Fruit fly (Drosophila melanogaster) whole organism, embryonic: ENCODE data around the gene CG17625.
A peak's percentile ranks its signal among the peaks of the same experiment; 100 is the strongest.

ENCODE experiments used
- ATbp ChIP-seq: fragments of 200-800 bp; sonication (Bioruptor generic); optimal IDR thresholded peaks from 2 replicates; lab custom pipeline; 2017; ENCODE audit warnings: missing biosample characterization, mild to moderate bottlenecking, missing genetic modification characterization, missing genetic modification reagents
- CG10654 ChIP-seq: fragments of 200-800 bp; sonication (Bioruptor generic); optimal IDR thresholded peaks from 2 replicates; lab custom pipeline; 2016; ENCODE audit warnings: missing biosample characterization, missing genetic modification characterization
- CG11247 ChIP-seq: fragments of 200-800 bp; sonication (Bioruptor generic); IDR thresholded peaks from 2 replicates; pipeline ENCODE4 v1.3.6; 2022; ENCODE audit warnings: missing biosample characterization, missing genetic modification characterization
- CG11398 ChIP-seq: fragments of 200-800 bp; sonication (Bioruptor generic); optimal IDR thresholded peaks from 2 replicates; lab custom pipeline; 2016; ENCODE audit warnings: missing biosample characterization, missing genetic modification characterization
- CG11695 ChIP-seq: fragments of 200-800 bp; sonication (Bioruptor generic); IDR thresholded peaks from 3 replicates; pipeline ENCODE4 v1.3.6; 2022; ENCODE audit warnings: missing biosample characterization, missing genetic modification characterization
- CG12942 ChIP-seq: fragments of 200-800 bp; sonication (Bioruptor generic); optimal IDR thresholded peaks from 3 replicates; lab custom pipeline; 2016; ENCODE audit warnings: missing biosample characterization, missing genetic modification characterization
- CG13287 ChIP-seq: fragments of 200-800 bp; sonication (Bioruptor generic); IDR thresholded peaks from 2 replicates; pipeline ENCODE4 v1.3.6; 2022; ENCODE audit warnings: missing biosample characterization, missing genetic modification characterization; ENCODE audit not compliant: partially characterized antibody
- CG13624 ChIP-seq: fragments of 200-800 bp; sonication (Bioruptor generic); optimal IDR thresholded peaks from 2 replicates; lab custom pipeline; 2016; ENCODE audit warnings: missing biosample characterization, missing genetic modification characterization
- CG14441 ChIP-seq: fragments of 200-800 bp; sonication (Bioruptor generic); IDR thresholded peaks from 2 replicates; pipeline ENCODE4 v1.3.6; 2022; ENCODE audit warnings: missing biosample characterization, missing genetic modification characterization
- CG1603 ChIP-seq: fragments of 200-800 bp; sonication (Bioruptor generic); optimal IDR thresholded peaks from 2 replicates; lab custom pipeline; 2019; ENCODE audit warnings: missing biosample characterization, mild to moderate bottlenecking, missing genetic modification characterization, moderate library complexity
- CG17361 ChIP-seq: fragments of 200-800 bp; sonication (Bioruptor generic); IDR thresholded peaks from 3 replicates; pipeline ENCODE4 v1.3.6; 2022; ENCODE audit warnings: missing biosample characterization, missing genetic modification characterization
- CG17612 ChIP-seq: fragments of 200-800 bp; sonication (Bioruptor generic); IDR thresholded peaks from 2 replicates; pipeline ENCODE4 v1.3.6; 2022; ENCODE audit warnings: missing biosample characterization, missing genetic modification characterization
- CG30020 ChIP-seq: fragments of 200-800 bp; optimal IDR thresholded peaks from 2 replicates; lab custom pipeline; 2019; ENCODE audit warnings: missing biosample characterization, mild to moderate bottlenecking, missing genetic modification characterization, moderate library complexity
- CG31365 ChIP-seq: fragments of 200-800 bp; sonication (Bioruptor generic); optimal IDR thresholded peaks from 2 replicates; lab custom pipeline; 2018; ENCODE audit warnings: missing biosample characterization, mild to moderate bottlenecking, missing genetic modification characterization
- CG32532 ChIP-seq: fragments of 200-800 bp; sonication (Bioruptor generic); IDR thresholded peaks from 2 replicates; pipeline ENCODE4 v1.3.6; 2022; ENCODE audit warnings: missing biosample characterization, missing genetic modification characterization
- CG32772 ChIP-seq: fragments of 200-800 bp; sonication (Bioruptor generic); IDR thresholded peaks from 2 replicates; pipeline ENCODE4 v1.3.6; 2022; ENCODE audit warnings: missing biosample characterization, missing genetic modification characterization
- CG3407 ChIP-seq: fragments of 200-800 bp; sonication (Bioruptor generic); optimal IDR thresholded peaks from 2 replicates; lab custom pipeline; 2018; ENCODE audit warnings: missing biosample characterization, mild to moderate bottlenecking, missing genetic modification characterization
- CG5180 ChIP-seq: fragments of 200-800 bp; sonication (Bioruptor generic); optimal IDR thresholded peaks from 3 replicates; lab custom pipeline; 2017; ENCODE audit warnings: missing biosample characterization, missing genetic modification characterization, mild to moderate bottlenecking, moderate library complexity, missing genetic modification reagents
- CG7357 ChIP-seq: fragments of 200-800 bp; sonication (Bioruptor generic); IDR thresholded peaks from 3 replicates; pipeline ENCODE4 v1.3.6; 2022; ENCODE audit warnings: missing biosample characterization, missing genetic modification characterization
- CG8281 ChIP-seq: fragments of 200-800 bp; sonication (Bioruptor generic); optimal IDR thresholded peaks from 2 replicates; lab custom pipeline; 2018; ENCODE audit warnings: missing biosample characterization, mild to moderate bottlenecking, missing genetic modification characterization, moderate library complexity
- CG9876 ChIP-seq: fragments of 200-800 bp; sonication (Bioruptor generic); optimal IDR thresholded peaks from 2 replicates; lab custom pipeline; 2016; ENCODE audit warnings: missing biosample characterization, missing genetic modification characterization
- Dfd ChIP-seq, 2 experiments: fragments of >200 bp; optimal IDR thresholded peaks; 2 replicates each; lab custom pipeline; 2017; ENCODE audit warnings: missing biosample characterization in 2 of 2, missing genetic modification characterization in 2 of 2
- Dp ChIP-seq: fragments of 200-800 bp; sonication (Bioruptor generic); optimal IDR thresholded peaks from 2 replicates; lab custom pipeline; 2018; ENCODE audit warnings: missing biosample characterization, mild to moderate bottlenecking, missing genetic modification characterization, moderate library complexity
- Drgx ChIP-seq: fragments of 200-800 bp; sonication (Bioruptor generic); IDR thresholded peaks from 2 replicates; pipeline ENCODE4 v1.3.6; 2022; ENCODE audit warnings: missing biosample characterization, missing genetic modification characterization
- E2f2 ChIP-seq: fragments of 200-800 bp; sonication (Bioruptor generic); IDR thresholded peaks from 2 replicates; pipeline ENCODE4 v1.3.6; 2022; ENCODE audit warnings: missing biosample characterization, missing genetic modification characterization
- Eip74EF ChIP-seq, 2 experiments: fragments of 200-800 bp in 1 of 2; fragments of >200 bp in 1 of 2; sonication (Bioruptor generic) in 1 of 2; optimal IDR thresholded peaks; 2 replicates each; lab custom pipeline; 2017 to 2019; ENCODE audit warnings: missing biosample characterization in 2 of 2, missing genetic modification characterization in 2 of 2, mild to moderate bottlenecking in 1 of 2, moderate library complexity in 1 of 2
- HHEX ChIP-seq: fragments of 200-800 bp; sonication (Bioruptor generic); optimal IDR thresholded peaks from 3 replicates; lab custom pipeline; 2017; ENCODE audit warnings: missing biosample characterization, mild to moderate bottlenecking, missing genetic modification characterization, missing genetic modification reagents
- Hr51 ChIP-seq, 2 experiments: fragments of 200-800 bp; sonication (Bioruptor generic); optimal IDR thresholded peaks; 2 replicates in 1 of 2; 3 replicates in 1 of 2; lab custom pipeline; 2016 to 2018; ENCODE audit warnings: missing biosample characterization in 2 of 2, missing genetic modification characterization in 2 of 2, mild to moderate bottlenecking in 1 of 2, moderate library complexity in 1 of 2
- Opbp ChIP-seq: fragments of 200-800 bp; sonication (Bioruptor generic); IDR thresholded peaks from 3 replicates; pipeline ENCODE4 v1.3.6; 2022; ENCODE audit warnings: missing biosample characterization, missing genetic modification characterization; ENCODE audit not compliant: partially characterized antibody
- Side ChIP-seq: fragments of 200-800 bp; sonication (Bioruptor generic); optimal IDR thresholded peaks from 2 replicates; lab custom pipeline; 2016; ENCODE audit warnings: missing biosample characterization, missing genetic modification characterization
- Ssrp ChIP-seq: fragments of 200-800 bp; sonication (Bioruptor generic); optimal IDR thresholded peaks from 2 replicates; lab custom pipeline; 2018; ENCODE audit warnings: missing biosample characterization, mild to moderate bottlenecking, missing genetic modification characterization, moderate library complexity
- Xbp1 ChIP-seq: fragments of 200-800 bp; sonication (Bioruptor generic); optimal IDR thresholded peaks from 3 replicates; lab custom pipeline; 2016; ENCODE audit warnings: missing biosample characterization, mild to moderate bottlenecking, missing genetic modification characterization
- aop ChIP-seq: fragments of 200-800 bp; sonication (Bioruptor generic); IDR thresholded peaks from 2 replicates; pipeline ENCODE4 v1.3.6; 2022; ENCODE audit warnings: missing biosample characterization, missing genetic modification characterization
- ara ChIP-seq: fragments of 200-800 bp; sonication (Bioruptor generic); IDR thresholded peaks from 2 replicates; pipeline ENCODE4 v1.3.6; 2022; ENCODE audit warnings: missing biosample characterization, missing genetic modification characterization
- ash1 ChIP-seq: fragments of 200-800 bp; sonication (Bioruptor generic); optimal IDR thresholded peaks from 2 replicates; lab custom pipeline; 2018; ENCODE audit warnings: missing biosample characterization, mild to moderate bottlenecking, missing genetic modification characterization
- br ChIP-seq: fragments of >200 bp; optimal IDR thresholded peaks from 2 replicates; lab custom pipeline; 2017
- chm ChIP-seq: fragments of 200-800 bp; sonication (Bioruptor generic); IDR thresholded peaks from 2 replicates; pipeline ENCODE4 v1.3.6; 2022; ENCODE audit warnings: missing biosample characterization, missing genetic modification characterization
- croc ChIP-seq: fragments of 200-800 bp; sonication (Bioruptor generic); conservative IDR thresholded peaks from 3 replicates; pipeline ENCODE4 v1.3.6; 2022; ENCODE audit warnings: missing biosample characterization, missing genetic modification characterization
- esg ChIP-seq: fragments of 200-800 bp; sonication (Bioruptor generic); conservative IDR thresholded peaks from 2 replicates; pipeline ENCODE4 v1.3.6; 2022; ENCODE audit warnings: missing biosample characterization, missing genetic modification characterization
- gce ChIP-seq: fragments of 200-800 bp; sonication (Bioruptor generic); IDR thresholded peaks from 3 replicates; pipeline ENCODE4 v1.3.6; 2022; ENCODE audit warnings: missing biosample characterization, missing genetic modification characterization
- grau ChIP-seq: fragments of 200-800 bp; optimal IDR thresholded peaks from 3 replicates; lab custom pipeline; 2019; ENCODE audit warnings: missing biosample characterization, mild to moderate bottlenecking, missing genetic modification characterization, moderate library complexity
- ind ChIP-seq: fragments of 200-800 bp; sonication (Bioruptor generic); optimal IDR thresholded peaks from 3 replicates; lab custom pipeline; 2016; ENCODE audit warnings: missing biosample characterization, missing genetic modification characterization
- lov ChIP-seq, 2 experiments: fragments of 200-800 bp in 1 of 2; fragments of >200 bp in 1 of 2; sonication (Bioruptor generic) in 1 of 2; IDR thresholded peaks in 1 of 2; optimal IDR thresholded peaks in 1 of 2; 2 replicates in 1 of 2; 3 replicates in 1 of 2; pipeline versions ENCODE4 v1.3.6 to Lab custom; 2017 to 2022; ENCODE audit warnings: missing biosample characterization in 1 of 2, missing genetic modification characterization in 1 of 2
- ranshi ChIP-seq: fragments of 200-800 bp; sonication (Bioruptor generic); IDR thresholded peaks from 2 replicates; pipeline ENCODE4 v1.3.6; 2022; ENCODE audit warnings: missing biosample characterization, missing genetic modification characterization
- sc ChIP-seq, 3 experiments: fragments of >200 bp in 2 of 3; fragments of 200-800 bp in 1 of 3; sonication (Bioruptor generic) in 1 of 3; optimal IDR thresholded peaks; 2 replicates in 2 of 3; 3 replicates in 1 of 3; lab custom pipeline; 2017; ENCODE audit warnings: mild to moderate bottlenecking in 1 of 3, missing biosample characterization in 1 of 3, missing genetic modification characterization in 1 of 3, missing genetic modification reagents in 1 of 3
- seq ChIP-seq: fragments of 200-800 bp; sonication (Bioruptor generic); IDR thresholded peaks from 2 replicates; pipeline ENCODE4 v1.3.6; 2022; ENCODE audit warnings: missing biosample characterization, missing genetic modification characterization
- sqz ChIP-seq: fragments of 200-800 bp; sonication (Bioruptor generic); optimal IDR thresholded peaks from 3 replicates; lab custom pipeline; 2018; ENCODE audit warnings: missing biosample characterization, mild to moderate bottlenecking, missing genetic modification characterization
- tna ChIP-seq: fragments of 200-800 bp; sonication (Bioruptor generic); IDR thresholded peaks from 2 replicates; pipeline ENCODE4 v1.3.6; 2022; ENCODE audit warnings: missing biosample characterization, missing genetic modification characterization; ENCODE audit not compliant: partially characterized antibody
- trh ChIP-seq: fragments of 200-800 bp; sonication (Bioruptor generic); optimal IDR thresholded peaks from 2 replicates; lab custom pipeline; 2016; ENCODE audit warnings: missing biosample characterization, missing genetic modification characterization
- wek ChIP-seq: fragments of 200-800 bp; sonication (Bioruptor generic); optimal IDR thresholded peaks from 3 replicates; lab custom pipeline; 2018; ENCODE audit warnings: missing biosample characterization, mild to moderate bottlenecking, missing genetic modification characterization, moderate library complexity

CG17625 gene

DNA sequence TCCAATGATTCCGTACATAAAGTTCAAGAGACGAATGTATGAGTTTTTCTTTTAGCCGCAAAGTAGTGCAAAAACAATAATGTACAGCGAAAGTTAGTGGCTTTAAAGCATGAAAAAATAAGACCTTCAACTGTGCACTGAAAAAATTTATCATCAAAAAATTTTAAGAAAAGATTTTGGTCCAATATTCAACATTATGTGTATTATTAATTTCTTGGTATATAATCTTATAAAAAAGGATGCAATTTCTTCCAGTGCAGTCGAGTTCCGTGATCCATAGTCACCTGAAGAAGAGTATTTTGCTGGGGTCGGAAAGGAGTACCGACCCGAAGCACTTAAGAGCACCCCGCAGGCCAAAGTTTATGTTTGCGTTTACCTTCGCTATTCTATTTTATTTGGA, 18.0 kb upstream of the CG17625 start (continued):
- TF ChIP-seq lov (optimal IDR thresholded peaks at IDR 0.05; lab: Kevin White, UChicago) (no peak), lov (GFP tag; IDR thresholded peaks at IDR 0.05; lab: Robert Waterston, UW) (no peak), ATbp (GFP tag; lab: Kevin White, UChicago) (no peak), CG9876 (GFP tag; lab: Kevin White, UChicago) (no peak), tna (no peak), CG3407 (no peak), CG11398 (GFP tag; lab: Kevin White, UChicago) (no peak), esg (GFP tag; lab: Robert Waterston, UW) (peak; percentile 59), ranshi (peak; percentile 42; the same call in 1 of the 2 replicates), grau (tag; lab: Kevin White, UChicago) (peak; percentile 32), CG32532 (GFP tag; lab: Robert Waterston, UW) (no peak; the same call in 1 of the 2 replicates), Opbp (GFP tag; lab: Robert Waterston, UW) (no peak), CG32772 (GFP tag; lab: Robert Waterston, UW) (no peak), CG31365 (no peak), croc (GFP tag; lab: Robert Waterston, UW) (no peak), wek (GFP tag; lab: Kevin White, UChicago) (no peak), CG10654 (no peak), br (lab: Kevin White, UChicago) (no peak), CG17361 (0 out of 3 replicates have a peak, but pooled peaks have one; percentile 22), gce (GFP tag; lab: Robert Waterston, UW) (no peak), CG11695 (GFP tag; lab: Robert Waterston, UW) (peak; percentile 38; the same call in 1 of the 3 replicates), ara (GFP tag; lab: Robert Waterston, UW) (no peak), Dp (GFP tag; lab: Kevin White, UChicago) (no peak), CG17612 (GFP tag; lab: Robert Waterston, UW) (no peak), ind (no peak), ash1 (GFP tag; lab: Kevin White, UChicago) (no peak), Side (no peak), chm (GFP tag; lab: Robert Waterston, UW) (no peak), Hr51 (GFP tag; optimal IDR thresholded peaks at IDR 0.05; lab: Kevin White, UChicago) (peak in 1 of 2 experiments; percentile 48), CG5180 (no peak), sc (optimal IDR thresholded peaks at IDR 0.05; lab: Kevin White, UChicago) (no peak), sc (GFP tag; optimal IDR thresholded peaks at IDR 0.05; lab: Kevin White, UChicago) (peak; percentile 13), Eip74EF (GFP tag; optimal IDR thresholded peaks at IDR 0.05; lab: Kevin White, UChicago) (no peak), CG13287 (GFP tag; lab: Robert Waterston, UW) (no peak), CG11247 (GFP tag; lab: Robert Waterston, UW) (no peak), Dfd (GFP tag; optimal IDR thresholded peaks at IDR 0.05; lab: Kevin White, UChicago) (no peak), sqz (GFP tag; lab: Kevin White, UChicago) (no peak), CG1603 (tag; lab: Kevin White, UChicago) (no peak), Xbp1 (GFP tag; lab: Kevin White, UChicago) (peak; percentile 37), CG12942 (GFP tag; lab: Kevin White, UChicago) (no peak), CG13624 (no peak), Ssrp (no peak), aop (GFP tag; lab: Robert Waterston, UW) (no peak), Drgx (peak; percentile 57), seq (no peak), CG14441 (GFP tag; lab: Robert Waterston, UW) (no peak; the same call in 1 of the 2 replicates), CG30020 (tag; lab: Kevin White, UChicago) (no peak), trh (GFP tag; lab: Kevin White, UChicago) (no peak), E2f2 (GFP tag; lab: Robert Waterston, UW) (no peak), CG7357 (no peak), HHEX (GFP tag; lab: Kevin White, UChicago) (peak; percentile 22), CG8281 (tag; lab: Kevin White, UChicago) (no peak)
